Worm (Caenorhabditis elegans): ENCODE measurements around the gene Y37H2A.7.

DNA sequence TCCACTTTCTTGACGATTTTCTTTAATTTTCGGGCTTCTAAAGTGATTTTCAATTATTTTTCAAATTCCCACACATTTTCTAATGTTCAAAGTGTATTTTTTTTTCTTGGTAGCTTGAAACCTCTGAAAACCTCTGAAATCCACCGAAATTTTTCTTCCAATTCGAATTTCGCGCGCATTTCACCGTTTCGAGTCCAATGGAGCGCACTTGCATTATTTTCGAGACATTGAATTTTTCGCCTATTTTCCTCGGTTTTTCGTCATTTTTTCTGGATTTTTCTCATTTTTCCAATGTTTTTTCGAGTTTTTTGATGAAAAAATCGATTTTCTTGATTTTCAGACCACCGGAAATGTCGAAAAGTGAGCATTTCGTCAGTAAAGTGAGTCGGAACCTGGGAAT is 47.5 kb downstream of the Y37H2A.7 start, which contains the start of gene slr-2:
- TF ChIP-seq cog-1 (tag; optimal IDR thresholded peaks at IDR 0.05), result no peak
- no peak for TF ChIP-seq flt-1 (GFP tag; IDR thresholded peaks at IDR 0.05)
- no peak for TF ChIP-seq ztf-23 (GFP tag; IDR thresholded peaks at IDR 0.05)
- no peak for TF ChIP-seq ref-1 (GFP tag; conservative IDR thresholded peaks at IDR 0.05)

Data from whole organism, midembryonic.